Worm (Caenorhabditis elegans): Measurements from ENCODE around the gene ire-1.

Gene ire-1

ce11 chrII:8106921-8107695 is 17.6 kb downstream of the ire-1 start, which contains the start of the genes chst-1 and C41C4.9:
Gene chst-1, minus strand, starts transcription at chrII:8106971.
Gene C41C4.9, plus strand, starts transcription at chrII:8107645.
- peak; percentile 54 for TF ChIP-seq unc-39 (tag; optimal IDR thresholded peaks at IDR 0.05)
- TF ChIP-seq M03D4.4 (tag; optimal IDR thresholded peaks at IDR 0.05): peak; percentile 94
- TF ChIP-seq zip-8 (tag; optimal IDR thresholded peaks at IDR 0.05): no peak
- TF ChIP-seq ceh-83 (GFP tag; optimal IDR thresholded peaks at IDR 0.05): peak; percentile 96
- peak; percentile 97 for TF ChIP-seq lin-32 (GFP tag; optimal IDR thresholded peaks at IDR 0.05)
- no peak for TF ChIP-seq blmp-1 (tag; optimal IDR thresholded peaks at IDR 0.05)
- no peak for TF ChIP-seq nhr-12 (tag; optimal IDR thresholded peaks at IDR 0.05)
- peak; percentile 88 for TF ChIP-seq sem-2 (GFP tag; optimal IDR thresholded peaks at IDR 0.05)
- TF ChIP-seq flh-1 (GFP tag; optimal IDR thresholded peaks at IDR 0.05): peak; percentile 87
- TF ChIP-seq sptf-1 (tag; optimal IDR thresholded peaks at IDR 0.05): peak; percentile 97
- TF ChIP-seq ztf-11 (tag; optimal IDR thresholded peaks at IDR 0.05): peak; percentile 31
- TF ChIP-seq lin-13 (tag; optimal IDR thresholded peaks at IDR 0.05): peak; percentile 29
- TF ChIP-seq nhr-28 (tag; optimal IDR thresholded peaks at IDR 0.05): peak; percentile 35
- TF ChIP-seq ceh-43 (GFP tag; optimal IDR thresholded peaks at IDR 0.05): peak; percentile 90
- TF ChIP-seq bed-3 (GFP tag; optimal IDR thresholded peaks at IDR 0.05): peak; percentile 91
- TF ChIP-seq pha-4 (tag; optimal IDR thresholded peaks at IDR 0.05): peak; percentile 80
- peak; percentile 90 for TF ChIP-seq ham-2 (GFP tag; optimal IDR thresholded peaks at IDR 0.05)
- TF ChIP-seq cnd-1 (tag; optimal IDR thresholded peaks at IDR 0.05): peak; percentile 97
- TF ChIP-seq nhr-237 (tag; optimal IDR thresholded peaks at IDR 0.05): no peak
- TF ChIP-seq lsy-2 (tag; optimal IDR thresholded peaks at IDR 0.05): peak; percentile 16
- no peak for TF ChIP-seq nhr-76 (tag; optimal IDR thresholded peaks at IDR 0.05)
- peak; percentile 66 for TF ChIP-seq hlh-1 (tag; optimal IDR thresholded peaks at IDR 0.05)
- TF ChIP-seq elt-1 (tag; optimal IDR thresholded peaks at IDR 0.05; ENCODE audit: borderline replicate concordance, insufficient read depth): no peak
- peak; percentile 80 for TF ChIP-seq unc-62 (GFP tag; optimal IDR thresholded peaks at IDR 0.05)
- TF ChIP-seq snpc-4 (tag; optimal IDR thresholded peaks at IDR 0.05): no peak
- peak; percentile 90 for TF ChIP-seq tbx-8 (GFP tag; optimal IDR thresholded peaks at IDR 0.05)
- TF ChIP-seq drap-1 (GFP tag; optimal IDR thresholded peaks at IDR 0.05): peak; percentile 97
- TF ChIP-seq unc-120 (tag; optimal IDR thresholded peaks at IDR 0.05; ENCODE audit: poor library complexity, severe bottlenecking): peak; percentile 95
- peak; percentile 97 for TF ChIP-seq mls-2 (tag; optimal IDR thresholded peaks at IDR 0.05)
- TF ChIP-seq elt-3 (tag; optimal IDR thresholded peaks at IDR 0.05): peak; percentile 73
- TF ChIP-seq mep-1 (tag; optimal IDR thresholded peaks at IDR 0.05): peak; percentile 63
- no peak for TF ChIP-seq nhr-2 (tag; optimal IDR thresholded peaks at IDR 0.05)
- no peak for TF ChIP-seq mab-5 (tag; optimal IDR thresholded peaks at IDR 0.05)
- no peak for TF ChIP-seq ces-1 (GFP tag; optimal IDR thresholded peaks at IDR 0.05)
- no peak for TF ChIP-seq ceh-39 (tag; optimal IDR thresholded peaks at IDR 0.05)

ce11 chrII:8104998-8105397 is 19.7 kb downstream of the ire-1 start, which contains the start of gene sfxn-5:
Gene sfxn-5, minus strand, starts transcription at chrII:8105052.
- no peak for TF ChIP-seq nhr-28 (tag; optimal IDR thresholded peaks at IDR 0.05)
- no peak for TF ChIP-seq lin-32 (GFP tag; optimal IDR thresholded peaks at IDR 0.05)
- peak; percentile 4 for TF ChIP-seq unc-62 (GFP tag; optimal IDR thresholded peaks at IDR 0.05)
- peak; percentile 91 for TF ChIP-seq hlh-1 (tag; optimal IDR thresholded peaks at IDR 0.05)
- peak; percentile 84 for TF ChIP-seq unc-120 (tag; optimal IDR thresholded peaks at IDR 0.05; ENCODE audit: poor library complexity, severe bottlenecking)

DNA sequence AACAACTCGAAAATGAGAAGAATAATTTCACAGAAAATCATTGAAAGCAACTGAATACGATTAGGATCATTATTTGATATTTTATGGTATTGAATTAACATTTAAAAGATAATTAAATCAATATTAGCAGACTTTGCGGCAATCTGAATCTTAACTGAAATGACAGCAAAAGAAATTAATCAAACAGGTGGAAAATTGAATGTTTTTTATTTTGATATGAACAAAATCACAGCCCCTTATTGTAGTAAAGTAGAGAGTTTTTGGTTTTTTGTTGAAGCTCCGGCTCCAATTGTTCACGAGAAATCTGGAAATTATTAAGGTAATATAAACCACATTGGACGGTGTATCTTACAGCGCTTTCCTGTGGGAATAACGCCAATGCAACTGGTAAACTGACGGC is 22.7 kb downstream of the ire-1 start, which contains the start of gene sre-2:
TSS of gene sre-2 (minus strand) at position 101 of the 400 bp plus-strand sequence.
- TF ChIP-seq ceh-43 (GFP tag; optimal IDR thresholded peaks at IDR 0.05) (no peak), snpc-4 (tag; optimal IDR thresholded peaks at IDR 0.05) (no peak), unc-39 (tag; optimal IDR thresholded peaks at IDR 0.05) (no peak), flh-1 (GFP tag; optimal IDR thresholded peaks at IDR 0.05) (no peak), drap-1 (GFP tag; optimal IDR thresholded peaks at IDR 0.05) (no peak), lin-13 (tag; optimal IDR thresholded peaks at IDR 0.05) (no peak), nhr-28 (tag; optimal IDR thresholded peaks at IDR 0.05) (no peak)
